Fruit fly (Drosophila melanogaster) whole organism, wandering third instar larva: ENCODE data around the gene CG31525.
A peak's percentile ranks its signal among the peaks of the same experiment; 100 is the strongest.

Experiments used
- CG32264 ChIP-seq: fragments of 200-800 bp; sonication (Bioruptor generic); optimal IDR thresholded peaks from 2 replicates; lab custom pipeline; 2016; ENCODE audit warnings: missing biosample characterization, missing genetic modification characterization
- CG9705 ChIP-seq: fragments of 200-800 bp; sonication (Bioruptor generic); optimal IDR thresholded peaks from 2 replicates; lab custom pipeline; 2018; ENCODE audit warnings: missing biosample characterization, mild to moderate bottlenecking, missing genetic modification characterization
- CrebA ChIP-seq: fragments of 200-800 bp; sonication (Bioruptor generic); optimal IDR thresholded peaks from 2 replicates; lab custom pipeline; 2016; ENCODE audit warnings: missing biosample characterization, mild to moderate bottlenecking, missing genetic modification characterization, borderline replicate concordance
- Dfd ChIP-seq: fragments of >200 bp; optimal IDR thresholded peaks from 2 replicates; lab custom pipeline; 2017; ENCODE audit warnings: missing biosample characterization, missing genetic modification characterization
- Dif ChIP-seq: fragments of 200-275, 200-300 bp; sonication (Bioruptor generic); optimal IDR thresholded peaks from 2 replicates; lab custom pipeline; 2018; ENCODE audit warnings: missing biosample characterization, missing genetic modification characterization; ENCODE audit not compliant: partially characterized antibody
- GATAd ChIP-seq: sonication (Bioruptor generic); optimal IDR thresholded peaks from 2 replicates; lab custom pipeline; 2016; ENCODE audit warnings: missing biosample characterization, missing genetic modification characterization
- HLH106 ChIP-seq: fragments of 200-800 bp; optimal IDR thresholded peaks from 3 replicates; lab custom pipeline; 2019; ENCODE audit warnings: missing biosample characterization, mild to moderate bottlenecking, missing genetic modification characterization, moderate library complexity
- Hnf4 ChIP-seq: fragments of 200-800 bp; sonication (Bioruptor generic); optimal IDR thresholded peaks from 2 replicates; lab custom pipeline; 2016; ENCODE audit warnings: missing biosample characterization, mild to moderate bottlenecking, missing genetic modification characterization
- Hr78 ChIP-seq: fragments of >200 bp; optimal IDR thresholded peaks from 2 replicates; lab custom pipeline; 2017; ENCODE audit warnings: missing biosample characterization, missing genetic modification characterization
- Hr83 ChIP-seq: fragments of 200-300 bp; sonication (Bioruptor generic); optimal IDR thresholded peaks from 2 replicates; lab custom pipeline; 2016; ENCODE audit warnings: missing biosample characterization, mild to moderate bottlenecking, missing genetic modification characterization, moderate library complexity; ENCODE audit not compliant: poor library complexity, severe bottlenecking
- Jra ChIP-seq: sonication (Bioruptor generic); optimal IDR thresholded peaks from 2 replicates; lab custom pipeline; 2016; ENCODE audit warnings: missing biosample characterization, missing genetic modification characterization
- Mio ChIP-seq: sonication (Bioruptor generic); optimal IDR thresholded peaks from 2 replicates; lab custom pipeline; 2016; ENCODE audit warnings: missing biosample characterization, missing genetic modification characterization
- Myc ChIP-seq: fragments of >200 bp; optimal IDR thresholded peaks from 2 replicates; lab custom pipeline; 2017
- N ChIP-seq: fragments of >200 bp; optimal IDR thresholded peaks from 2 replicates; lab custom pipeline; 2018; ENCODE audit warnings: missing biosample characterization, missing external identifiers, missing genetic modification characterization
- OdsH ChIP-seq: fragments of 200-800 bp; sonication (Bioruptor generic); optimal IDR thresholded peaks from 2 replicates; lab custom pipeline; 2016; ENCODE audit warnings: missing biosample characterization, mild to moderate bottlenecking, missing genetic modification characterization
- Rel ChIP-seq, 2 experiments: fragments of 200-800 bp; sonication (Bioruptor generic) in 1 of 2; optimal IDR thresholded peaks; 2 replicates in 1 of 2; 3 replicates in 1 of 2; lab custom pipeline; 2016 to 2019; ENCODE audit warnings: mild to moderate bottlenecking in 2 of 2, missing biosample characterization in 2 of 2, missing genetic modification characterization in 2 of 2, moderate library complexity in 1 of 2
- Sp1 ChIP-seq: fragments of 200-800 bp; sonication (Bioruptor generic); optimal IDR thresholded peaks from 3 replicates; lab custom pipeline; 2019; ENCODE audit warnings: missing biosample characterization, mild to moderate bottlenecking, missing genetic modification characterization, moderate library complexity
- Vsx2 ChIP-seq: fragments of 200-300, 225-300 bp; sonication (Bioruptor generic); optimal IDR thresholded peaks from 2 replicates; lab custom pipeline; 2018; ENCODE audit warnings: missing biosample characterization, missing genetic modification characterization; ENCODE audit not compliant: partially characterized antibody
- br ChIP-seq: fragments of 200-800 bp; sonication (Bioruptor generic); optimal IDR thresholded peaks from 2 replicates; lab custom pipeline; 2016; ENCODE audit warnings: missing biosample characterization, missing genetic modification characterization
- dl ChIP-seq, 2 experiments: fragments of 175-275, 200-275 bp in 1 of 2; fragments of 200-275 bp in 1 of 2; sonication (Bioruptor generic); optimal IDR thresholded peaks; lab custom pipeline; 2018; ENCODE audit warnings: mild to moderate bottlenecking in 2 of 2, missing biosample characterization in 2 of 2, missing genetic modification characterization in 2 of 2, moderate library complexity in 2 of 2; ENCODE audit not compliant: partially characterized antibody in 2 of 2, insufficient read depth in 1 of 2
- dmrt93B ChIP-seq: fragments of 200-800 bp; sonication (Bioruptor generic); optimal IDR thresholded peaks from 2 replicates; lab custom pipeline; 2018; ENCODE audit warnings: missing biosample characterization, mild to moderate bottlenecking, missing genetic modification characterization
- dsf ChIP-seq: sonication (Bioruptor generic); optimal IDR thresholded peaks from 2 replicates; lab custom pipeline; 2016; ENCODE audit warnings: missing biosample characterization, missing genetic modification characterization, borderline replicate concordance
- foxo ChIP-seq, 2 experiments: fragments of 200-800 bp; sonication (Bioruptor generic); optimal IDR thresholded peaks; 2 replicates in 1 of 2; 3 replicates in 1 of 2; lab custom pipeline; 2016 to 2017; ENCODE audit warnings: missing biosample characterization in 2 of 2, missing genetic modification characterization in 2 of 2
- fru ChIP-seq: fragments of 200-800 bp; sonication (Bioruptor generic); optimal IDR thresholded peaks from 3 replicates; lab custom pipeline; 2016; ENCODE audit warnings: missing biosample characterization, mild to moderate bottlenecking, missing genetic modification characterization
- h ChIP-seq: fragments of 200-800 bp; sonication (Bioruptor generic); optimal IDR thresholded peaks from 3 replicates; lab custom pipeline; 2016; ENCODE audit warnings: missing biosample characterization, mild to moderate bottlenecking, missing genetic modification characterization
- jim ChIP-seq: fragments of 175-275, 200-325 bp; sonication (Bioruptor generic); optimal IDR thresholded peaks from 2 replicates; lab custom pipeline; 2016; ENCODE audit warnings: missing biosample characterization, mild to moderate bottlenecking, missing genetic modification characterization
- lola ChIP-seq: fragments of >200 bp; optimal IDR thresholded peaks from 2 replicates; lab custom pipeline; 2017; ENCODE audit warnings: missing biosample characterization, missing genetic modification characterization
- pan ChIP-seq: fragments of >200 bp; optimal IDR thresholded peaks from 2 replicates; lab custom pipeline; 2017
- psq ChIP-seq: fragments of 200-800 bp; sonication (Bioruptor generic); optimal IDR thresholded peaks from 3 replicates; lab custom pipeline; 2017; ENCODE audit warnings: missing biosample characterization, mild to moderate bottlenecking, missing genetic modification characterization, moderate library complexity
- rgr ChIP-seq: fragments of 200-800 bp; sonication (Bioruptor generic); optimal IDR thresholded peaks from 3 replicates; lab custom pipeline; 2016; ENCODE audit warnings: missing biosample characterization, mild to moderate bottlenecking, missing genetic modification characterization
- sage ChIP-seq: fragments of 200-800 bp; sonication (Bioruptor generic); optimal IDR thresholded peaks from 2 replicates; lab custom pipeline; 2016; ENCODE audit warnings: missing biosample characterization, mild to moderate bottlenecking, missing genetic modification characterization
- sv ChIP-seq: fragments of 200-800 bp; sonication (Bioruptor generic); optimal IDR thresholded peaks from 3 replicates; lab custom pipeline; 2016; ENCODE audit warnings: missing biosample characterization, missing genetic modification characterization
- usp ChIP-seq: fragments of >200 bp; optimal IDR thresholded peaks from 2 replicates; lab custom pipeline; 2017; ENCODE audit warnings: missing biosample characterization, missing genetic modification characterization

Gene CG31525

dm6 chr3R:4450721-4451120 lies 23.9 kb downstream of the CG31525 start:
- TF ChIP-seq h (no peak), Myc (no peak), dsf (no peak), Hr78 (GFP tag; lab: Kevin White, UChicago) (no peak), dl (GFP tag; optimal IDR thresholded peaks at IDR 0.05; lab: Kevin White, UChicago; ENCODE audit: insufficient read depth in 1 of 2, partially characterized antibody in 2 of 2) (no peak)

DNA sequence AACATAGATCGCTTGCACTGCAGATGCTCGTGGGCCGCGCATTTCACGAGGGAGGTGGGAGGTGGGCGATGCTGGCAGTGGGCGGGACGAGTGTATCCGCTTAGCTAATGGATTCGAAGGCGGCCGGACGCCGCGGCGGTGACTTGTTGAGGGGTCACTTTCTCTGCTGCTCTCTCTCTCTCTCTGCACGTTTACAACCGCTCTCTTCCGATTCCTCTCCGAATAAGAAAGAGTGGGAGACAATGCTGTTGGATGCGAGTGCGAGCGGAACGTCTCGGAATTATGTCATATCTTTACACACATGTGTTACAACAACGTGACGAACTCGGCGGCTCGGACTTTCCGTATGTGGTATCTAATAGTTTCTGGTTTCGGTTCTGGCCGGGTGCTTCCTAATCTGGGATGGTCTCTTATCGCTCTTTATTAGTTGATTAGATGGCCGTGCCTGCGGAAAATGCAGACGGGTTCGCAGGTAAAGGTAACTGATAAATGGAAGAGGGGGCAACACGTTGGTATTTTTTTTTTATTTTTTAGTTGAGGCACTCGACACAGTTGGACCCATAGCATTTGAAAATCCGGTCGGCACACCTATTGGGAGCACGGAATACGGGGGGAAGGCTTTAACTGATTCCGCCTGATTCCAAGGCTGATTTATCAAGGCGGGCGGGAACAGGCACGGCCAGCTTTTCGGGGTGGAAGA lies 25.7 kb downstream of the CG31525 start:
- TF ChIP-seq N (GFP tag; lab: Kevin White, UChicago) = no peak
- no peak for TF ChIP-seq foxo (GFP tag; optimal IDR thresholded peaks at IDR 0.05; lab: Kevin White, UChicago)
- no peak for TF ChIP-seq HLH106
- TF ChIP-seq Rel (GFP tag; optimal IDR thresholded peaks at IDR 0.05; lab: Kevin White, UChicago) = no peak
- TF ChIP-seq Rel (tag; optimal IDR thresholded peaks at IDR 0.05; lab: Kevin White, UChicago) = no peak
- TF ChIP-seq pan = no peak
- no peak for TF ChIP-seq br (GFP tag; lab: Kevin White, UChicago)
- TF ChIP-seq Hnf4 = no peak
- no peak for TF ChIP-seq Sp1 (GFP tag; lab: Kevin White, UChicago)
- TF ChIP-seq GATAd (GFP tag; lab: Kevin White, UChicago) = no peak
- no peak for TF ChIP-seq jim (GFP tag; lab: Kevin White, UChicago)
- no peak for TF ChIP-seq sage
- TF ChIP-seq Hr78 (GFP tag; lab: Kevin White, UChicago) = no peak
- TF ChIP-seq Vsx2 (GFP tag; lab: Kevin White, UChicago) = peak; percentile 85
- TF ChIP-seq dmrt93B (GFP tag; lab: Kevin White, UChicago) = no peak
- TF ChIP-seq Hr83 = peak; percentile 26
- TF ChIP-seq CrebA (GFP tag; lab: Kevin White, UChicago) = no peak
- peak; percentile 92 to 93 for TF ChIP-seq dl (GFP tag; optimal IDR thresholded peaks at IDR 0.05; lab: Kevin White, UChicago; ENCODE audit: insufficient read depth in 1 of 2, partially characterized antibody in 2 of 2)
- TF ChIP-seq OdsH = no peak
- TF ChIP-seq Dif (GFP tag; lab: Kevin White, UChicago) = peak; percentile 96

dm6 chr3R:4453213-4453956 lies 26.6 kb downstream of the CG31525 start:
- TF ChIP-seq dsf = no peak
- TF ChIP-seq Rel (GFP tag; optimal IDR thresholded peaks at IDR 0.05; lab: Kevin White, UChicago) = no peak
- peak; percentile 67 for TF ChIP-seq Rel (tag; optimal IDR thresholded peaks at IDR 0.05; lab: Kevin White, UChicago)
- TF ChIP-seq lola (GFP tag; lab: Kevin White, UChicago) = no peak
- TF ChIP-seq Jra (GFP tag; lab: Kevin White, UChicago) = peak; percentile 73
- no peak for TF ChIP-seq jim (GFP tag; lab: Kevin White, UChicago)
- TF ChIP-seq usp (GFP tag; lab: Kevin White, UChicago) = no peak
- peak; percentile 98 for TF ChIP-seq Vsx2 (GFP tag; lab: Kevin White, UChicago)
- peak; percentile 91 for TF ChIP-seq Hr83
- peak; percentile 33 for TF ChIP-seq br (GFP tag; lab: Kevin White, UChicago)
- TF ChIP-seq Dfd (GFP tag; lab: Kevin White, UChicago) = no peak
- TF ChIP-seq foxo (GFP tag; optimal IDR thresholded peaks at IDR 0.05; lab: Kevin White, UChicago) = peak in 1 of 2 experiments; percentile 50
- peak; percentile 7 for TF ChIP-seq Hnf4
- TF ChIP-seq h = peak; percentile 63
- TF ChIP-seq dmrt93B (GFP tag; lab: Kevin White, UChicago) = no peak
- peak; percentile 8 for TF ChIP-seq OdsH
- TF ChIP-seq sage = peak; percentile 44
- peak; percentile 22 for TF ChIP-seq rgr
- TF ChIP-seq N (GFP tag; lab: Kevin White, UChicago) = no peak
- no peak for TF ChIP-seq CG32264 (GFP tag; lab: Kevin White, UChicago)
- no peak for TF ChIP-seq Hr78 (GFP tag; lab: Kevin White, UChicago)
- TF ChIP-seq HLH106 = peak; percentile 51
- peak; percentile 98 to 99 for TF ChIP-seq dl (GFP tag; optimal IDR thresholded peaks at IDR 0.05; lab: Kevin White, UChicago; ENCODE audit: insufficient read depth in 1 of 2, partially characterized antibody in 2 of 2)
- peak; percentile 48 for TF ChIP-seq sv (GFP tag; lab: Kevin White, UChicago)
- no peak for TF ChIP-seq Mio (GFP tag; lab: Kevin White, UChicago)
- peak; percentile 100 for TF ChIP-seq Dif (GFP tag; lab: Kevin White, UChicago)
- TF ChIP-seq CG9705 (GFP tag; lab: Kevin White, UChicago) = peak; percentile 43
- TF ChIP-seq Myc = peak; percentile 25
- TF ChIP-seq Sp1 (GFP tag; lab: Kevin White, UChicago) = peak; percentile 13
- no peak for TF ChIP-seq CrebA (GFP tag; lab: Kevin White, UChicago)
- TF ChIP-seq fru (GFP tag; lab: Kevin White, UChicago) = peak; percentile 41
- TF ChIP-seq psq = peak; percentile 35
